Fruit fly (Drosophila melanogaster) whole organism, embryonic: ENCODE results near the gene CG12702.

Experiments used
- BEAF-32 ChIP-seq: fragments of 200-800 bp; sonication (Bioruptor generic); optimal IDR thresholded peaks from 3 replicates; lab custom pipeline; 2017; ENCODE audit warnings: missing biosample characterization, missing genetic modification characterization, mild to moderate bottlenecking, moderate library complexity, missing genetic modification reagents
- BtbVII ChIP-seq: fragments of 200-800 bp; sonication (Bioruptor generic); optimal IDR thresholded peaks from 3 replicates; lab custom pipeline; 2017; ENCODE audit warnings: missing biosample characterization, mild to moderate bottlenecking, missing genetic modification characterization
- CG10267 ChIP-seq: fragments of 200-800 bp; sonication (Bioruptor generic); optimal IDR thresholded peaks from 2 replicates; lab custom pipeline; 2018; ENCODE audit warnings: missing biosample characterization, mild to moderate bottlenecking, missing genetic modification characterization, moderate library complexity
- CG11560 ChIP-seq: fragments of 200-800 bp; sonication (Bioruptor generic); IDR thresholded peaks from 3 replicates; pipeline ENCODE4 v1.3.6; 2022; ENCODE audit warnings: missing biosample characterization, missing genetic modification characterization
- CG12104 ChIP-seq: fragments of 200-800 bp; sonication (Bioruptor generic); optimal IDR thresholded peaks from 3 replicates; lab custom pipeline; 2016; ENCODE audit warnings: missing biosample characterization, missing genetic modification characterization
- CG12659 ChIP-seq: fragments of 200-800 bp; sonication (Bioruptor generic); optimal IDR thresholded peaks from 3 replicates; lab custom pipeline; 2017; ENCODE audit warnings: mild to moderate bottlenecking, missing biosample characterization, missing genetic modification reagents, missing genetic modification characterization
- CG12769 ChIP-seq: fragments of 200-800 bp; sonication (Bioruptor generic); optimal IDR thresholded peaks from 2 replicates; lab custom pipeline; 2019; ENCODE audit warnings: missing biosample characterization, mild to moderate bottlenecking, missing genetic modification characterization, moderate library complexity
- CG13287 ChIP-seq: fragments of 200-800 bp; sonication (Bioruptor generic); IDR thresholded peaks from 2 replicates; pipeline ENCODE4 v1.3.6; 2022; ENCODE audit warnings: missing biosample characterization, missing genetic modification characterization; ENCODE audit not compliant: partially characterized antibody
- CG15514 ChIP-seq: fragments of 200-800 bp; sonication (Bioruptor generic); optimal IDR thresholded peaks from 3 replicates; lab custom pipeline; 2017; ENCODE audit warnings: missing biosample characterization, missing genetic modification characterization, mild to moderate bottlenecking, moderate library complexity, missing genetic modification reagents
- CG4424 ChIP-seq: fragments of 200-800 bp; sonication (Bioruptor generic); optimal IDR thresholded peaks from 3 replicates; lab custom pipeline; 2016; ENCODE audit warnings: missing biosample characterization, missing genetic modification characterization
- CG4617 ChIP-seq: fragments of 200-800 bp; sonication (Bioruptor generic); optimal IDR thresholded peaks from 3 replicates; lab custom pipeline; 2016; ENCODE audit warnings: missing biosample characterization, missing genetic modification characterization, borderline replicate concordance
- CG6813 ChIP-seq: fragments of 200-800 bp; sonication (Bioruptor generic); optimal IDR thresholded peaks from 2 replicates; lab custom pipeline; 2017; ENCODE audit warnings: missing biosample characterization, missing genetic modification characterization, mild to moderate bottlenecking, moderate library complexity, missing genetic modification reagents
- CG8290 ChIP-seq, 3 experiments: fragments of 200-800 bp; sonication (Bioruptor generic); optimal IDR thresholded peaks; 2 replicates each; lab custom pipeline; 2016 to 2019; ENCODE audit warnings: missing biosample characterization in 3 of 3, missing genetic modification characterization in 3 of 3, mild to moderate bottlenecking in 2 of 3, moderate library complexity in 1 of 3
- Dref ChIP-seq: fragments of 200-800 bp; sonication (Bioruptor generic); IDR thresholded peaks from 2 replicates; pipeline ENCODE4 v1.3.6; 2022; ENCODE audit warnings: missing biosample characterization, missing genetic modification characterization
- E2f2 ChIP-seq: fragments of 200-800 bp; sonication (Bioruptor generic); IDR thresholded peaks from 2 replicates; pipeline ENCODE4 v1.3.6; 2022; ENCODE audit warnings: missing biosample characterization, missing genetic modification characterization
- Ets97D ChIP-seq: fragments of 200-800 bp; sonication (Bioruptor generic); optimal IDR thresholded peaks from 3 replicates; lab custom pipeline; 2016; ENCODE audit warnings: missing biosample characterization, missing genetic modification characterization
- HHEX ChIP-seq: fragments of 200-800 bp; sonication (Bioruptor generic); optimal IDR thresholded peaks from 3 replicates; lab custom pipeline; 2017; ENCODE audit warnings: missing biosample characterization, mild to moderate bottlenecking, missing genetic modification characterization, missing genetic modification reagents
- MBD-R2 ChIP-seq: fragments of 200-800 bp; sonication (Bioruptor generic); IDR thresholded peaks from 2 replicates; pipeline ENCODE4 v1.3.6; 2022; ENCODE audit warnings: missing biosample characterization, missing genetic modification characterization
- MESR4 ChIP-seq: fragments of 200-800 bp; sonication (Bioruptor generic); optimal IDR thresholded peaks from 2 replicates; lab custom pipeline; 2018; ENCODE audit warnings: missing biosample characterization, mild to moderate bottlenecking, missing genetic modification characterization, moderate library complexity
- Med ChIP-seq: fragments of 200-800 bp; sonication (Bioruptor generic); peaks from one replicate; lab custom pipeline; 2016; ENCODE audit warnings: missing biosample characterization, missing genetic modification characterization, mild to moderate bottlenecking, inconsistent platforms, moderate library complexity
- Pdp1 ChIP-seq, 2 experiments: fragments of 200-800 bp; sonication (Bioruptor generic); optimal IDR thresholded peaks; 3 replicates each; lab custom pipeline; 2016; ENCODE audit warnings: missing biosample characterization in 2 of 2, missing genetic modification characterization in 2 of 2, mild to moderate bottlenecking in 1 of 2, moderate library complexity in 1 of 2
- Ravus ChIP-seq: fragments of 200-800 bp; sonication (Bioruptor generic); IDR thresholded peaks from 2 replicates; pipeline ENCODE4 v1.3.6; 2022; ENCODE audit warnings: missing biosample characterization, missing genetic modification characterization
- Scr ChIP-seq: fragments of 200-800 bp; sonication (Bioruptor generic); IDR thresholded peaks from 2 replicates; pipeline ENCODE4 v1.3.6; 2022; ENCODE audit warnings: missing biosample characterization, missing genetic modification characterization; ENCODE audit not compliant: partially characterized antibody
- Sox100B ChIP-seq: fragments of 200-800 bp; sonication (Bioruptor generic); optimal IDR thresholded peaks from 3 replicates; lab custom pipeline; 2018; ENCODE audit warnings: missing biosample characterization, mild to moderate bottlenecking, missing genetic modification characterization
- Sry-δ ChIP-seq: fragments of 200-800 bp; sonication (Bioruptor generic); optimal IDR thresholded peaks from 2 replicates; lab custom pipeline; 2016; ENCODE audit warnings: missing biosample characterization, missing genetic modification characterization
- Ssrp ChIP-seq: fragments of 200-800 bp; sonication (Bioruptor generic); optimal IDR thresholded peaks from 2 replicates; lab custom pipeline; 2018; ENCODE audit warnings: missing biosample characterization, mild to moderate bottlenecking, missing genetic modification characterization, moderate library complexity
- Stat92E ChIP-seq, 3 experiments: fragments of >200 bp in 2 of 3; fragments of 200-800 bp in 1 of 3; sonication (Bioruptor generic) in 1 of 3; optimal IDR thresholded peaks; 2 replicates each; lab custom pipeline; 2017 to 2019; ENCODE audit warnings: missing biosample characterization in 3 of 3, missing genetic modification characterization in 3 of 3, mild to moderate bottlenecking in 1 of 3, moderate library complexity in 1 of 3
- YL-1 ChIP-seq: fragments of 200-800 bp; sonication (Bioruptor generic); optimal IDR thresholded peaks from 3 replicates; lab custom pipeline; 2017; ENCODE audit warnings: missing biosample characterization, mild to moderate bottlenecking, missing genetic modification characterization
- amos ChIP-seq: fragments of 200-800 bp; sonication (Bioruptor generic); IDR thresholded peaks from 2 replicates; pipeline ENCODE4 v1.3.6; 2022; ENCODE audit warnings: missing biosample characterization, missing genetic modification characterization; ENCODE audit not compliant: partially characterized antibody
- bbx ChIP-seq: fragments of 200-800 bp; sonication (Bioruptor generic); IDR thresholded peaks from 2 replicates; pipeline ENCODE4 v1.3.6; 2022; ENCODE audit warnings: missing biosample characterization, missing genetic modification characterization; ENCODE audit not compliant: partially characterized antibody
- cg ChIP-seq: fragments of 200-800 bp; sonication (Bioruptor generic); optimal IDR thresholded peaks from 3 replicates; lab custom pipeline; 2019; ENCODE audit warnings: missing biosample characterization, mild to moderate bottlenecking, missing genetic modification characterization, moderate library complexity
- ftz-f1 ChIP-seq: fragments of 200-800 bp; sonication (Bioruptor generic); optimal IDR thresholded peaks from 2 replicates; lab custom pipeline; 2016; ENCODE audit warnings: missing biosample characterization, missing genetic modification characterization
- gsb-n ChIP-seq: fragments of 200-800 bp; sonication (Bioruptor generic); optimal IDR thresholded peaks from 3 replicates; lab custom pipeline; 2018; ENCODE audit warnings: missing biosample characterization, mild to moderate bottlenecking, missing genetic modification characterization
- knrl ChIP-seq: fragments of 200-800 bp; sonication (Bioruptor generic); IDR thresholded peaks from 3 replicates; pipeline ENCODE4 v1.3.6; 2022; ENCODE audit warnings: missing biosample characterization, missing genetic modification characterization; ENCODE audit not compliant: partially characterized antibody
- onecut ChIP-seq: fragments of 200-800 bp; sonication (Bioruptor generic); IDR thresholded peaks from 2 replicates; pipeline ENCODE4 v1.3.6; 2022; ENCODE audit warnings: missing biosample characterization, missing genetic modification characterization
- phol ChIP-seq: fragments of 200-800 bp; sonication (Bioruptor generic); optimal IDR thresholded peaks from 3 replicates; lab custom pipeline; 2018; ENCODE audit warnings: missing biosample characterization, mild to moderate bottlenecking, missing genetic modification characterization, moderate library complexity
- pzg ChIP-seq: fragments of 200-800 bp; sonication (Bioruptor generic); optimal IDR thresholded peaks from 3 replicates; lab custom pipeline; 2018; ENCODE audit warnings: missing biosample characterization, mild to moderate bottlenecking, missing genetic modification characterization, moderate library complexity
- sd ChIP-seq: fragments of 200-800 bp; sonication (Bioruptor generic); optimal IDR thresholded peaks from 3 replicates; lab custom pipeline; 2018; ENCODE audit warnings: missing biosample characterization, mild to moderate bottlenecking, missing genetic modification characterization, moderate library complexity
- sna ChIP-seq: fragments of 200-800 bp; sonication (Bioruptor generic); IDR thresholded peaks from 2 replicates; pipeline ENCODE4 v1.3.6; 2022; ENCODE audit warnings: missing biosample characterization, missing genetic modification characterization; ENCODE audit not compliant: partially characterized antibody
- sob ChIP-seq: fragments of 200-800 bp; sonication (Bioruptor generic); IDR thresholded peaks from 2 replicates; pipeline ENCODE4 v1.3.6; 2022; ENCODE audit warnings: missing biosample characterization, missing genetic modification characterization
- stwl ChIP-seq: fragments of 200-800 bp; sonication (Bioruptor generic); optimal IDR thresholded peaks from 3 replicates; lab custom pipeline; 2018; ENCODE audit warnings: missing biosample characterization, mild to moderate bottlenecking, missing genetic modification characterization, moderate library complexity
- trem ChIP-seq: fragments of 200-800 bp; optimal IDR thresholded peaks from 3 replicates; lab custom pipeline; 2019; ENCODE audit warnings: missing biosample characterization, mild to moderate bottlenecking, missing genetic modification characterization, moderate library complexity
- tx ChIP-seq: fragments of 200-800 bp; sonication (Bioruptor generic); optimal IDR thresholded peaks from 2 replicates; lab custom pipeline; 2016; ENCODE audit warnings: missing biosample characterization, missing genetic modification characterization
- unc-4 ChIP-seq: fragments of 200-800 bp; sonication (Bioruptor generic); IDR thresholded peaks from 2 replicates; pipeline ENCODE4 v1.3.6; 2022; ENCODE audit warnings: missing biosample characterization, missing genetic modification characterization; ENCODE audit not compliant: partially characterized antibody

CG12702 gene

dm6 chrX:19745908-19746604 lies 18.6 kb downstream of the CG12702 start, which contains the start of gene parvin:
Gene parvin (plus strand): TSS chrX:19746041.
- TF ChIP-seq CG4424 (GFP tag; lab: Kevin White, UChicago) (no peak), sob (0 out of 2 replicates have a peak, but pooled peaks have one; percentile 14), phol (tag; lab: Kevin White, UChicago) (peak; percentile 1), BEAF-32 (GFP tag; lab: Kevin White, UChicago) (peak; percentile 57), pzg (peak; percentile 37), Med (GFP tag; lab: Kevin White, UChicago) (peak; percentile 28), CG8290 (GFP tag; optimal IDR thresholded peaks at IDR 0.05; lab: Kevin White, UChicago) (no peak), CG8290 (tag; optimal IDR thresholded peaks at IDR 0.05; lab: Kevin White, UChicago) (peak in 1 of 2 experiments; percentile 18), knrl (peak; percentile 37; the same call in 1 of the 3 replicates), ftz-f1 (GFP tag; lab: Kevin White, UChicago) (peak; percentile 69), cg (peak; percentile 82), Stat92E (GFP tag; optimal IDR thresholded peaks at IDR 0.05; lab: Kevin White, UChicago) (peak in 1 of 3 experiments; percentile 33), CG12659 (peak; percentile 38), onecut (GFP tag; lab: Robert Waterston, UW) (no peak), HHEX (GFP tag; lab: Kevin White, UChicago) (no peak), Dref (GFP tag; lab: Robert Waterston, UW) (peak; percentile 45; the same call in 1 of the 2 replicates), bbx (GFP tag; lab: Robert Waterston, UW) (no peak; the same call in 1 of the 2 replicates), CG12769 (tag; lab: Kevin White, UChicago) (peak; percentile 43), CG12104 (GFP tag; lab: Kevin White, UChicago) (no peak), Pdp1 (GFP tag; optimal IDR thresholded peaks at IDR 0.05; lab: Kevin White, UChicago) (peak in 1 of 2 experiments; percentile 95), Sox100B (GFP tag; lab: Kevin White, UChicago) (no peak), Sry-δ (GFP tag; lab: Kevin White, UChicago) (peak; percentile 56), CG4617 (peak; percentile 30), CG13287 (GFP tag; lab: Robert Waterston, UW) (peak; percentile 19; the same call in 1 of the 2 replicates), Ssrp (no peak), trem (peak; percentile 7), unc-4 (peak; percentile 18; the same call in 1 of the 2 replicates), Scr (peak; percentile 48), gsb-n (peak; percentile 51), sd (tag; lab: Kevin White, UChicago) (peak; percentile 33), E2f2 (peak; percentile 35), sna (GFP tag; lab: Robert Waterston, UW) (0 out of 2 replicates have a peak, but pooled peaks have one; percentile 14), MBD-R2 (GFP tag; lab: Robert Waterston, UW) (peak; percentile 35; the same call in 1 of the 2 replicates), BtbVII (GFP tag; lab: Kevin White, UChicago) (peak; percentile 87), Ravus (GFP tag; lab: Robert Waterston, UW) (no peak), CG11560 (tag; lab: Robert Waterston, UW) (peak; percentile 62; the same call in 1 of the 3 replicates), CG6813 (no peak), CG15514 (GFP tag; lab: Kevin White, UChicago) (peak; percentile 36), CG10267 (tag; lab: Kevin White, UChicago) (peak; percentile 79), Ets97D (peak; percentile 5), amos (GFP tag; lab: Robert Waterston, UW) (peak; percentile 32; the same call in 1 of the 2 replicates), YL-1 (peak; percentile 50), stwl (tag; lab: Kevin White, UChicago) (peak; percentile 22), tx (peak; percentile 52), MESR4 (GFP tag; lab: Kevin White, UChicago) (peak; percentile 86)
